Worm (Caenorhabditis elegans) whole organism, young adult: Measurements from ENCODE around the gene nhr-216.

ENCODE experiments used
- B0019.2 ChIP-seq: fragments of 200-800 bp; sonication (Bioruptor generic); conservative IDR thresholded peaks from 2 replicates; pipeline ENCODE4 v1.3.6; 2022; ENCODE audit warnings: missing genetic modification reagents, missing genetic modification characterization, missing compliant biosample characterization
- B0261.1 ChIP-seq: sonication (generic microtip); optimal IDR thresholded peaks from 2 replicates; lab custom pipeline; 2016; ENCODE audit warnings: mild to moderate bottlenecking, missing genetic modification characterization, moderate library complexity, missing compliant biosample characterization
- F49E8.2 ChIP-seq: sonication (generic microtip); optimal IDR thresholded peaks from 3 replicates; lab custom pipeline; 2017; ENCODE audit warnings: missing genetic modification characterization, mild to moderate bottlenecking, missing compliant biosample characterization, antibody characterized with exemption, moderate library complexity; ENCODE audit not compliant: insufficient read depth
- athp-1 ChIP-seq: sonication (generic microtip); optimal IDR thresholded peaks from 2 replicates; lab custom pipeline; 2017; ENCODE audit warnings: mild to moderate bottlenecking, missing genetic modification characterization, missing compliant biosample characterization
- attf-3 ChIP-seq: fragments of 200-800 bp; sonication (Bioruptor generic); conservative IDR thresholded peaks from 2 replicates; pipeline ENCODE4 v1.3.6; 2022; ENCODE audit warnings: missing genetic modification reagents, missing genetic modification characterization, missing compliant biosample characterization
- bed-2 ChIP-seq: fragments of 200-800 bp; sonication (Bioruptor generic); IDR thresholded peaks from 2 replicates; pipeline ENCODE4 v1.3.6; 2022; ENCODE audit warnings: missing genetic modification reagents, missing genetic modification characterization, missing compliant biosample characterization
- die-1 ChIP-seq: sonication (generic microtip); optimal IDR thresholded peaks from 2 replicates; lab custom pipeline; 2016; ENCODE audit warnings: missing genotype, mild to moderate bottlenecking, missing genetic modification characterization, missing compliant biosample characterization
- gei-17 ChIP-seq: fragments of 200-800 bp; sonication (Bioruptor generic); optimal IDR thresholded peaks from 2 replicates; lab custom pipeline; 2018; ENCODE audit warnings: mild to moderate bottlenecking, missing genetic modification characterization, missing compliant biosample characterization
- mcd-1 ChIP-seq: fragments of 200-800 bp; sonication (Bioruptor generic); IDR thresholded peaks from 2 replicates; pipeline ENCODE4 v1.3.6; 2022; ENCODE audit warnings: missing genetic modification reagents, missing genetic modification characterization, missing compliant biosample characterization
- nhr-90 ChIP-seq: sonication (generic microtip); optimal IDR thresholded peaks from 2 replicates; lab custom pipeline; 2016; ENCODE audit warnings: missing genotype, mild to moderate bottlenecking, missing genetic modification characterization, missing compliant biosample characterization
- sea-2 ChIP-seq: fragments of 200-800 bp; sonication (Bioruptor generic); IDR thresholded peaks from 2 replicates; pipeline ENCODE4 v1.3.6; 2022; ENCODE audit warnings: missing genetic modification characterization, missing compliant biosample characterization
- snpc-4 ChIP-seq, 5 experiments: fragments of 150-350 bp in 1 of 5; sonication (generic microtip) in 4 of 5; optimal IDR thresholded peaks; 2 replicates each; lab custom pipeline; 2014 to 2018; ENCODE audit warnings: missing genetic modification characterization in 5 of 5, missing biosample characterization in 3 of 5, antibody characterized with exemption in 2 of 5, mild to moderate bottlenecking in 2 of 5, missing compliant biosample characterization in 2 of 5, missing genotype in 2 of 5, moderate library complexity in 2 of 5, missing genetic modification reagents in 1 of 5
- somi-1 ChIP-seq: fragments of 200-800 bp; sonication (Bioruptor generic); optimal IDR thresholded peaks from 2 replicates; lab custom pipeline; 2018; ENCODE audit warnings: mild to moderate bottlenecking, missing genetic modification characterization, missing compliant biosample characterization
- tlf-1 ChIP-seq: fragments of 200-800 bp; sonication (Bioruptor generic); optimal IDR thresholded peaks from 2 replicates; lab custom pipeline; 2018; ENCODE audit warnings: mild to moderate bottlenecking, missing genetic modification characterization, missing compliant biosample characterization

ce11 chrV:5339497-5339896 lies 19.2 kb downstream of the nhr-216 start, which contains the start of gene srg-27:
- TF ChIP-seq F49E8.2 (tag; lab: Kevin White, UChicago) (no peak), die-1 (no peak), B0261.1 (tag; lab: Kevin White, UChicago) (no peak), athp-1 (no peak), somi-1 (no peak), sea-2 (GFP tag; lab: Robert Waterston, UW) (no peak), attf-3 (no peak), nhr-90 (tag; lab: Kevin White, UChicago) (no peak), mcd-1 (GFP tag; lab: Robert Waterston, UW) (no peak), gei-17 (GFP tag; lab: Kevin White, UChicago) (no peak), snpc-4 (GFP tag; optimal IDR thresholded peaks at IDR 0.05; lab: Kevin White, UChicago) (no peak), snpc-4 (tag; optimal IDR thresholded peaks at IDR 0.05; lab: Kevin White, UChicago) (no peak), bed-2 (GFP tag; lab: Robert Waterston, UW) (no peak), tlf-1 (GFP tag; lab: Kevin White, UChicago) (no peak), B0019.2 (no peak)
